Fruit fly (Drosophila melanogaster): ENCODE measurements around the gene CG8478.

The CG8478 gene

DNA sequence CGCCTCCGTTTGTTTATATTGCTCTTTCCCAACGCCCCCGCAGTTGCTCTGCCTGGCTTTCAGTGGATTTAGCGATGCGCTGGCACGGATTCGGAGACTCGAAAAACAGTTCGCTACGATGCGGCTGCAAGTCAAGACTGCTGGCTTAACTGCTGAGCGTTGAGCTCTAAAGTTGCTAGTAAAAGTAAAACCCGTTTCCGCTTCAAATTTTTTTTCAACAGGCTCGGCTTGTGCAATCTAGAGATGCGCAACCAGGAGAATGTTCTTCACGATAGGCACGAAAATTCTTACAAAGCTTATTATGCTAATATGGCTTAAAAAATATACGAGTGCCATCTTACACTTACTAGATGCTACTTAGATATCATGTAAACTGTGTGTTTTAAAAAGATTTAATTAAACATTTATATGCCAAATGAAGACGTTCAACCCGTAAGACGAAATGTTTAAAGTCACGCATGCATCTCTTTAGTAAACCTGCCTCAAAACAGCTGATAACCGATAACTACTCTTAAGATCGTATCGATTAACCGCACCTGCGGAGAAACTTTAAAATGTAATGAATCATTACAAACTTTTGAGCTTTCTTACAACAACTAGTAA lies 16.1 kb upstream of the CG8478 start, which contains the start of gene CG12948 (continued):
- TF ChIP-seq CG17385 (GFP tag; optimal IDR thresholded peaks at IDR 0.05) (peak; percentile 56), CkIIα-i1 (GFP tag; IDR thresholded peaks at IDR 0.05) (no peak), CG11398 (GFP tag; optimal IDR thresholded peaks at IDR 0.05) (no peak), ems (GFP tag; optimal IDR thresholded peaks at IDR 0.05) (peak; percentile 11), Jarid2 (GFP tag; optimal IDR thresholded peaks at IDR 0.05) (no peak), ftz-f1 (GFP tag; optimal IDR thresholded peaks at IDR 0.05) (no peak), prd (optimal IDR thresholded peaks at IDR 0.05) (no peak), prd (GFP tag; IDR thresholded peaks at IDR 0.05) (peak; percentile 34; the same call in 1 of the 3 replicates), chinmo (GFP tag; IDR thresholded peaks at IDR 0.05; ENCODE audit: partially characterized antibody) (peak; percentile 90), CG10147 (GFP tag; optimal IDR thresholded peaks at IDR 0.05) (no peak), CHES-1-like (GFP tag; optimal IDR thresholded peaks at IDR 0.05) (peak; percentile 11), rib (GFP tag; IDR thresholded peaks at IDR 0.05) (no peak), CG1832 (GFP tag; optimal IDR thresholded peaks at IDR 0.05) (no peak), nerfin-2 (GFP tag; IDR thresholded peaks at IDR 0.05; ENCODE audit: partially characterized antibody) (no peak), PHDP (tag; optimal IDR thresholded peaks at IDR 0.05) (peak; percentile 64), sens-2 (GFP tag; IDR thresholded peaks at IDR 0.05) (no peak), btn (GFP tag; optimal IDR thresholded peaks at IDR 0.05) (no peak), CG9932 (GFP tag; IDR thresholded peaks at IDR 0.05) (peak; percentile 77), CG3995 (GFP tag; optimal IDR thresholded peaks at IDR 0.05) (peak; percentile 52), CG3163 (GFP tag; optimal IDR thresholded peaks at IDR 0.05) (no peak), tup (GFP tag; optimal IDR thresholded peaks at IDR 0.05) (no peak), HLHmδ (GFP tag; optimal IDR thresholded peaks at IDR 0.05) (no peak), CG14441 (GFP tag; IDR thresholded peaks at IDR 0.05) (0 out of 2 replicates have a peak, but pooled peaks have one; percentile 10), Meics (GFP tag; optimal IDR thresholded peaks at IDR 0.05) (no peak), CG11695 (GFP tag; IDR thresholded peaks at IDR 0.05) (no peak), CG13775 (GFP tag; optimal IDR thresholded peaks at IDR 0.05) (peak; percentile 57), sna (GFP tag; IDR thresholded peaks at IDR 0.05; ENCODE audit: partially characterized antibody) (peak; percentile 96), MBD-R2 (GFP tag; IDR thresholded peaks at IDR 0.05) (peak; percentile 71), Elba2 (GFP tag; optimal IDR thresholded peaks at IDR 0.05) (no peak), Rx (GFP tag; IDR thresholded peaks at IDR 0.05) (no peak), tgo (GFP tag; IDR thresholded peaks at IDR 0.05) (0 out of 3 replicates have a peak, but pooled peaks have one; percentile 40), ab (GFP tag; optimal IDR thresholded peaks at IDR 0.05) (no peak), Ptx1 (GFP tag; IDR thresholded peaks at IDR 0.05) (0 out of 2 replicates have a peak, but pooled peaks have one; percentile 43), CG16813 (GFP tag; IDR thresholded peaks at IDR 0.05; ENCODE audit: partially characterized antibody) (peak; percentile 89), Dp (GFP tag; optimal IDR thresholded peaks at IDR 0.05) (no peak), CG1647 (GFP tag; optimal IDR thresholded peaks at IDR 0.05) (no peak), CG11504 (tag; optimal IDR thresholded peaks at IDR 0.05) (no peak), CG3065 (GFP tag; optimal IDR thresholded peaks at IDR 0.05) (no peak), NK7.1 (GFP tag; optimal IDR thresholded peaks at IDR 0.05) (no peak), gcm2 (GFP tag; optimal IDR thresholded peaks at IDR 0.05) (no peak), E2f2 (GFP tag; IDR thresholded peaks at IDR 0.05) (no peak), amos (GFP tag; IDR thresholded peaks at IDR 0.05; ENCODE audit: partially characterized antibody) (peak; percentile 77), inv (GFP tag; IDR thresholded peaks at IDR 0.05; ENCODE audit: partially characterized antibody) (peak; percentile 81), vnd (GFP tag; IDR thresholded peaks at IDR 0.05; ENCODE audit: partially characterized antibody) (peak; percentile 86), CG1603 (tag; optimal IDR thresholded peaks at IDR 0.05) (peak; percentile 50), NFAT (GFP tag; IDR thresholded peaks at IDR 0.05) (peak; percentile 64), B-H2 (GFP tag; optimal IDR thresholded peaks at IDR 0.05) (peak; percentile 66), vvl (GFP tag; IDR thresholded peaks at IDR 0.05) (peak; percentile 69), CG7745 (tag; optimal IDR thresholded peaks at IDR 0.05) (no peak), Xbp1 (GFP tag; optimal IDR thresholded peaks at IDR 0.05) (peak; percentile 55)

All from whole organism, embryonic.